Worm (Caenorhabditis elegans) whole organism, young adult: ENCODE measurements around the gene vha-18.

Experiments used
- B0336.3 ChIP-seq: fragments of 200-800 bp; sonication (Bioruptor generic); IDR thresholded peaks from 2 replicates; pipeline ENCODE4 v1.3.6; 2022; ENCODE audit warnings: missing genetic modification characterization, missing compliant biosample characterization
- D2030.7 ChIP-seq: fragments of 200-800 bp; sonication (Bioruptor generic); IDR thresholded peaks from 2 replicates; pipeline ENCODE4 v1.3.6; 2022; ENCODE audit warnings: missing genetic modification reagents, missing genetic modification characterization, missing compliant biosample characterization
- F23B12.7 ChIP-seq: sonication (generic microtip); optimal IDR thresholded peaks from 2 replicates; lab custom pipeline; 2017; ENCODE audit warnings: missing genetic modification characterization, mild to moderate bottlenecking, missing compliant biosample characterization, antibody characterized with exemption, moderate library complexity; ENCODE audit not compliant: insufficient read depth
- F37B4.10 ChIP-seq: fragments of 200-800 bp; sonication (Bioruptor generic); IDR thresholded peaks from 2 replicates; pipeline ENCODE4 v1.3.6; 2022; ENCODE audit warnings: missing genetic modification characterization, missing compliant biosample characterization
- F49E8.2 ChIP-seq: sonication (generic microtip); optimal IDR thresholded peaks from 3 replicates; lab custom pipeline; 2017; ENCODE audit warnings: missing genetic modification characterization, mild to moderate bottlenecking, missing compliant biosample characterization, antibody characterized with exemption, moderate library complexity; ENCODE audit not compliant: insufficient read depth
- F57A8.1 ChIP-seq: fragments of 200-800 bp; sonication (Bioruptor generic); optimal IDR thresholded peaks from 2 replicates; lab custom pipeline; 2018; ENCODE audit warnings: mild to moderate bottlenecking, missing genetic modification characterization, moderate library complexity, missing compliant biosample characterization
- T07F8.4 ChIP-seq: sonication (generic microtip); optimal IDR thresholded peaks from 2 replicates; lab custom pipeline; 2016; ENCODE audit warnings: mild to moderate bottlenecking, missing genetic modification characterization, moderate library complexity, missing compliant biosample characterization
- ZK185.1 ChIP-seq: sonication (generic microtip); optimal IDR thresholded peaks from 2 replicates; lab custom pipeline; 2016; ENCODE audit warnings: mild to moderate bottlenecking, missing genetic modification characterization, missing compliant biosample characterization; ENCODE audit not compliant: poor library complexity, severe bottlenecking
- athp-1 ChIP-seq: sonication (generic microtip); optimal IDR thresholded peaks from 2 replicates; lab custom pipeline; 2017; ENCODE audit warnings: mild to moderate bottlenecking, missing genetic modification characterization, missing compliant biosample characterization
- attf-3 ChIP-seq: fragments of 200-800 bp; sonication (Bioruptor generic); conservative IDR thresholded peaks from 2 replicates; pipeline ENCODE4 v1.3.6; 2022; ENCODE audit warnings: missing genetic modification reagents, missing genetic modification characterization, missing compliant biosample characterization
- attf-5 ChIP-seq: fragments of 200-800 bp; sonication (Bioruptor generic); optimal IDR thresholded peaks from 2 replicates; lab custom pipeline; 2018; ENCODE audit warnings: mild to moderate bottlenecking, missing genetic modification characterization, missing compliant biosample characterization
- attf-6 ChIP-seq: fragments of 200-800 bp; sonication (Bioruptor generic); IDR thresholded peaks from 2 replicates; pipeline ENCODE4 v1.3.6; 2022; ENCODE audit warnings: missing genetic modification reagents, missing genetic modification characterization, missing compliant biosample characterization
- cebp-2 ChIP-seq: fragments of 200-800 bp; sonication (Bioruptor generic); IDR thresholded peaks from 2 replicates; pipeline ENCODE4 v1.3.6; 2022; ENCODE audit warnings: missing genetic modification characterization, missing compliant biosample characterization
- chd-7 ChIP-seq: sonication (generic microtip); optimal IDR thresholded peaks from 2 replicates; lab custom pipeline; 2016; ENCODE audit warnings: mild to moderate bottlenecking, missing genetic modification characterization, moderate library complexity, missing compliant biosample characterization
- dox-1 ChIP-seq: fragments of 200-800 bp; sonication (Bioruptor generic); IDR thresholded peaks from 2 replicates; pipeline ENCODE4 v1.3.6; 2022; ENCODE audit warnings: missing genetic modification reagents, missing genetic modification characterization, missing compliant biosample characterization
- dpff-1 ChIP-seq: sonication (generic microtip); optimal IDR thresholded peaks from 2 replicates; lab custom pipeline; 2017; ENCODE audit warnings: mild to moderate bottlenecking, missing genetic modification characterization, missing compliant biosample characterization
- efl-1 ChIP-seq: fragments of 150-350 bp; optimal IDR thresholded peaks from 2 replicates; lab custom pipeline; 2014; ENCODE audit warnings: missing biosample characterization, missing genetic modification reagents, missing genetic modification characterization
- ets-4 ChIP-seq: fragments of 200-800 bp; sonication (Bioruptor generic); optimal IDR thresholded peaks from 2 replicates; lab custom pipeline; 2018; ENCODE audit warnings: mild to moderate bottlenecking, missing genetic modification characterization, missing compliant biosample characterization
- hlh-26 ChIP-seq: fragments of 200-800 bp; sonication (Bioruptor generic); conservative IDR thresholded peaks from 2 replicates; pipeline ENCODE4 v1.3.6; 2022; ENCODE audit warnings: missing genetic modification reagents, missing genetic modification characterization, missing compliant biosample characterization
- hmg-1.2 ChIP-seq: fragments of 200-800 bp; sonication (Bioruptor generic); IDR thresholded peaks from 2 replicates; pipeline ENCODE4 v1.3.6; 2022; ENCODE audit warnings: missing genetic modification reagents, missing genetic modification characterization, missing compliant biosample characterization
- lag-1 ChIP-seq: fragments of 200-800 bp; sonication (Bioruptor generic); IDR thresholded peaks from 2 replicates; pipeline ENCODE4 v1.3.6; 2022; ENCODE audit warnings: missing genetic modification reagents, missing genetic modification characterization, missing compliant biosample characterization
- lin-26 ChIP-seq: fragments of 200-800 bp; sonication (Bioruptor generic); IDR thresholded peaks from 2 replicates; pipeline ENCODE4 v1.3.6; 2022; ENCODE audit warnings: missing genetic modification reagents, missing genetic modification characterization, missing compliant biosample characterization
- lin-54 ChIP-seq: fragments of 200-800 bp; sonication (Bioruptor generic); optimal IDR thresholded peaks from 2 replicates; lab custom pipeline; 2018; ENCODE audit warnings: mild to moderate bottlenecking, missing genetic modification characterization, missing compliant biosample characterization
- lsl-1 ChIP-seq: fragments of 200-800 bp; sonication (Bioruptor generic); optimal IDR thresholded peaks from 2 replicates; lab custom pipeline; 2018; ENCODE audit warnings: mild to moderate bottlenecking, missing genetic modification characterization, moderate library complexity, missing compliant biosample characterization
- madf-6 ChIP-seq: fragments of 200-800 bp; sonication (Bioruptor generic); IDR thresholded peaks from 2 replicates; pipeline ENCODE4 v1.3.6; 2022; ENCODE audit warnings: missing genetic modification reagents, missing genetic modification characterization, missing compliant biosample characterization
- mcd-1 ChIP-seq: fragments of 200-800 bp; sonication (Bioruptor generic); IDR thresholded peaks from 2 replicates; pipeline ENCODE4 v1.3.6; 2022; ENCODE audit warnings: missing genetic modification reagents, missing genetic modification characterization, missing compliant biosample characterization
- mel-28 ChIP-seq: sonication (generic microtip); optimal IDR thresholded peaks from 2 replicates; lab custom pipeline; 2016; ENCODE audit warnings: borderline replicate concordance, mild to moderate bottlenecking, missing genetic modification characterization, missing compliant biosample characterization
- nhr-120 ChIP-seq: fragments of 200-800 bp; sonication (Bioruptor generic); IDR thresholded peaks from 2 replicates; pipeline ENCODE4 v1.3.6; 2022; ENCODE audit warnings: missing genetic modification characterization, missing compliant biosample characterization
- nhr-80 ChIP-seq: sonication (generic microtip); optimal IDR thresholded peaks from 2 replicates; lab custom pipeline; 2016; ENCODE audit warnings: missing genetic modification characterization, missing compliant biosample characterization
- pbrm-1 ChIP-seq: fragments of 200-800 bp; sonication (Bioruptor generic); IDR thresholded peaks from 2 replicates; pipeline ENCODE4 v1.3.6; 2022; ENCODE audit warnings: missing genetic modification reagents, missing genetic modification characterization, missing compliant biosample characterization
- sdz-38 ChIP-seq: sonication (generic microtip); optimal IDR thresholded peaks from 2 replicates; lab custom pipeline; 2016; ENCODE audit warnings: missing genotype, missing genetic modification characterization, missing compliant biosample characterization
- snpc-4 ChIP-seq, 5 experiments: fragments of 150-350 bp in 1 of 5; sonication (generic microtip) in 4 of 5; optimal IDR thresholded peaks; 2 replicates each; lab custom pipeline; 2014 to 2018; ENCODE audit warnings: missing genetic modification characterization in 5 of 5, missing biosample characterization in 3 of 5, antibody characterized with exemption in 2 of 5, mild to moderate bottlenecking in 2 of 5, missing compliant biosample characterization in 2 of 5, missing genotype in 2 of 5, moderate library complexity in 2 of 5, missing genetic modification reagents in 1 of 5
- tbp1 ChIP-seq: fragments of 200-800 bp; sonication (Bioruptor generic); optimal IDR thresholded peaks from 2 replicates; lab custom pipeline; 2018; ENCODE audit warnings: mild to moderate bottlenecking, missing genetic modification characterization, missing compliant biosample characterization
- unc-62 ChIP-seq: fragments of 150-350 bp; optimal IDR thresholded peaks from 2 replicates; lab custom pipeline; 2014; ENCODE audit warnings: missing biosample characterization, missing genetic modification reagents, missing genetic modification characterization
- zim-3 ChIP-seq: sonication (generic microtip); optimal IDR thresholded peaks from 2 replicates; lab custom pipeline; 2017; ENCODE audit warnings: mild to moderate bottlenecking, missing genetic modification characterization, moderate library complexity, missing compliant biosample characterization
- ztf-26 ChIP-seq: sonication (generic microtip); optimal IDR thresholded peaks from 2 replicates; lab custom pipeline; 2017; ENCODE audit warnings: missing genetic modification characterization, missing compliant biosample characterization

Gene vha-18

ce11 chrV:8462074-8462473 is 48.8 kb upstream of the vha-18 start, which contains the start of the genes dnj-22 and natc-1 (continued):
- TF ChIP-seq dpff-1 (tag; lab: Kevin White, UChicago), result no peak
- TF ChIP-seq lsl-1 (GFP tag; lab: Kevin White, UChicago), result peak; percentile 1
- TF ChIP-seq F23B12.7, result peak; percentile 52
- TF ChIP-seq ZK185.1 (tag; lab: Kevin White, UChicago), result peak; percentile 2
- TF ChIP-seq lin-54 (GFP tag; lab: Kevin White, UChicago), result peak; percentile 35
- no peak for TF ChIP-seq unc-62
- peak; percentile 12; the same call in 1 of the 2 replicates for TF ChIP-seq dox-1
- peak; percentile 41 for TF ChIP-seq tbp1 (GFP tag; lab: Kevin White, UChicago)
- TF ChIP-seq attf-5, result peak; percentile 48

ce11 chrV:8460800-8461199 is 47.5 kb upstream of the vha-18 start:
- TF ChIP-seq athp-1 (tag; lab: Kevin White, UChicago) (no peak), hmg-1.2 (peak; percentile 54; the same call in 1 of the 2 replicates), snpc-4 (GFP tag; optimal IDR thresholded peaks at IDR 0.05; lab: Kevin White, UChicago) (peak; percentile 49), snpc-4 (tag; optimal IDR thresholded peaks at IDR 0.05; lab: Kevin White, UChicago) (peak in 1 of 4 experiments; percentile 51), attf-3 (0 out of 2 replicates have a peak, but pooled peaks have one; percentile 13), mcd-1 (GFP tag; lab: Robert Waterston, UW) (peak; percentile 10; the same call in 1 of the 2 replicates), unc-62 (no peak), madf-6 (GFP tag; lab: Robert Waterston, UW) (peak; percentile 25; the same call in 1 of the 2 replicates), pbrm-1 (GFP tag; lab: Robert Waterston, UW) (no peak)

DNA sequence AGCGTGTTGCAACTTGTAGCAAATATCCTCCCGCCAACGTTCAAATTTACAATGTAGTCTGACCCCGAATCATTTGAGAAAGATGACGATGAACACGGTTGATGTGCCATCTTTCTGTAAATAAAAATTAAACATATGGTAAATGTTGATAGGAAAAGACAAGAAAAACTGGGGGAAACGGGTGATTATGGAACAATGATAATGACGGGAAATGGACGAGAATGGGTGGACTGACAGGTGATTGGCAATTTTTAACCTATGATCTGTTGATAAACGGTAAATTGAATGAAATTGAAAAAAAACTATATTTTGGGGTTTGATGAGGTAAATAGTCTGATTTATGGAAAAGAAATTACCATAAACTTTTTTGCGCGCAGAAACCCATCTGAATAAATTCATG is 47.0 kb upstream of the vha-18 start, which contains the start of gene T23B12.6:
T23B12.6 (minus strand) TSS at position 114 of the 400 bp plus-strand sequence.
- TF ChIP-seq efl-1, result no peak
- TF ChIP-seq hmg-1.2, result no peak
- peak; percentile 5; the same call in 1 of the 2 replicates for TF ChIP-seq dox-1
- no peak for TF ChIP-seq attf-6 (GFP tag; lab: Robert Waterston, UW)
- no peak for TF ChIP-seq hlh-26 (GFP tag; lab: Robert Waterston, UW)
- peak; percentile 5 for TF ChIP-seq ets-4
- 0 out of 2 replicates have a peak, but pooled peaks have one; percentile 5 for TF ChIP-seq madf-6 (GFP tag; lab: Robert Waterston, UW)
- peak; percentile 83 for TF ChIP-seq nhr-80
- TF ChIP-seq ZK185.1 (tag; lab: Kevin White, UChicago), result no peak
- TF ChIP-seq tbp1 (GFP tag; lab: Kevin White, UChicago), result peak; percentile 4

- TF ChIP-seq mel-28 (tag; lab: Kevin White, UChicago) (no peak), nhr-120 (GFP tag; lab: Robert Waterston, UW) (no peak), zim-3 (tag; lab: Kevin White, UChicago) (no peak), chd-7 (tag; lab: Kevin White, UChicago) (no peak), sdz-38 (tag; lab: Kevin White, UChicago) (no peak), pbrm-1 (GFP tag; lab: Robert Waterston, UW) (no peak), F37B4.10 (GFP tag; lab: Robert Waterston, UW) (no peak), cebp-2 (no peak), attf-6 (GFP tag; lab: Robert Waterston, UW) (no peak), ztf-26 (tag; lab: Kevin White, UChicago) (no peak), B0336.3 (GFP tag; lab: Robert Waterston, UW) (no peak), madf-6 (GFP tag; lab: Robert Waterston, UW) (no peak), lag-1 (GFP tag; lab: Robert Waterston, UW) (no peak), D2030.7 (GFP tag; lab: Robert Waterston, UW) (no peak), lin-26 (no peak), F49E8.2 (no peak), F57A8.1 (GFP tag; lab: Kevin White, UChicago) (no peak), T07F8.4 (tag; lab: Kevin White, UChicago) (no peak)
Measured at ce11 chrV:8454995-8455446, 41.7 kb upstream of the vha-18 start, which contains the start of gene T23B12.11. T23B12.11 (plus strand) TSS chrV:8455396.
